Worm (Caenorhabditis elegans) whole organism, L4 larva: ENCODE measurements around the gene C56A3.8.

Experiments used
- F10B5.3 ChIP-seq: sonication (generic microtip); optimal IDR thresholded peaks from 2 replicates; lab custom pipeline; 2016; ENCODE audit warnings: mild to moderate bottlenecking, missing genetic modification characterization, missing compliant biosample characterization
- F26F4.8 ChIP-seq: fragments of 200-800 bp; sonication (Bioruptor generic); conservative IDR thresholded peaks from 2 replicates; pipeline ENCODE4 v1.3.6; 2022; ENCODE audit warnings: missing genetic modification characterization, missing compliant biosample characterization
- F44E2.7 ChIP-seq: fragments of 200-800 bp; sonication (Bioruptor generic); IDR thresholded peaks from 2 replicates; pipeline ENCODE4 v2.1.2; 2022; ENCODE audit warnings: missing genetic modification characterization, missing compliant biosample characterization
- F49E8.2 ChIP-seq: sonication (generic microtip); optimal IDR thresholded peaks from 2 replicates; lab custom pipeline; 2016; ENCODE audit warnings: missing compliant biosample characterization, mild to moderate bottlenecking, missing genetic modification characterization, borderline replicate concordance
- T20F7.1 ChIP-seq: fragments of 200-800 bp; sonication (Bioruptor generic); optimal IDR thresholded peaks from 2 replicates; lab custom pipeline; 2018; ENCODE audit warnings: mild to moderate bottlenecking, missing genetic modification characterization, missing compliant biosample characterization
- Y75B8A.6 ChIP-seq: fragments of 200-800 bp; sonication (Bioruptor generic); IDR thresholded peaks from 2 replicates; pipeline ENCODE4 v1.3.6; 2022; ENCODE audit warnings: missing genetic modification reagents, missing genetic modification characterization, missing compliant biosample characterization
- aly-2 ChIP-seq: sonication (generic microtip); optimal IDR thresholded peaks from 2 replicates; lab custom pipeline; 2018; ENCODE audit warnings: missing biosample characterization, missing genetic modification characterization
- arid-1 ChIP-seq: fragments of 200-800 bp; sonication (Bioruptor generic); conservative IDR thresholded peaks from 2 replicates; pipeline ENCODE4 v1.3.6; 2022; ENCODE audit warnings: missing genetic modification reagents, missing genetic modification characterization, missing compliant biosample characterization
- ces-1 ChIP-seq: fragments of 150-350 bp; sonication (generic microtip); optimal IDR thresholded peaks from 4 replicates; lab custom pipeline; 2014; ENCODE audit warnings: missing biosample characterization, missing genetic modification reagents, missing genetic modification characterization
- ctbp-1 ChIP-seq: fragments of 200-800 bp; sonication (Bioruptor generic); IDR thresholded peaks from 2 replicates; pipeline ENCODE4 v1.3.6; 2022; ENCODE audit warnings: missing genetic modification reagents, missing genetic modification characterization, missing compliant biosample characterization
- daf-12 ChIP-seq: fragments of 150-350 bp; optimal IDR thresholded peaks from 2 replicates; lab custom pipeline; 2014; ENCODE audit warnings: missing biosample characterization, missing genetic modification reagents, missing genetic modification characterization
- daf-19 ChIP-seq: fragments of 200-800 bp; sonication (Bioruptor generic); conservative IDR thresholded peaks from 2 replicates; pipeline ENCODE4 v1.3.6; 2022; ENCODE audit warnings: missing genetic modification characterization, missing compliant biosample characterization
- daf-8 ChIP-seq: fragments of 200-800 bp; sonication (Bioruptor generic); IDR thresholded peaks from 2 replicates; pipeline ENCODE4 v1.3.6; 2022; ENCODE audit warnings: missing genetic modification characterization, missing compliant biosample characterization
- dmd-8 ChIP-seq: fragments of 200-800 bp; sonication (Bioruptor generic); IDR thresholded peaks from 2 replicates; pipeline ENCODE4 v1.3.6; 2022; ENCODE audit warnings: missing genetic modification characterization, missing compliant biosample characterization
- dpl-1 ChIP-seq: fragments of 150-350 bp; optimal IDR thresholded peaks from 2 replicates; lab custom pipeline; 2014; ENCODE audit warnings: missing biosample characterization, missing genetic modification reagents, missing genetic modification characterization
- dve-1 ChIP-seq: sonication (generic microtip); optimal IDR thresholded peaks from 2 replicates; lab custom pipeline; 2017; ENCODE audit warnings: antibody characterized with exemption, mild to moderate bottlenecking, missing genetic modification characterization, missing compliant biosample characterization; ENCODE audit not compliant: insufficient read depth
- fos-1 ChIP-seq: fragments of 150-350 bp; optimal IDR thresholded peaks from 2 replicates; lab custom pipeline; 2014; ENCODE audit warnings: missing biosample characterization, missing genetic modification characterization
- hmg-1.1 ChIP-seq: fragments of 200-800 bp; sonication (Bioruptor generic); IDR thresholded peaks from 2 replicates; pipeline ENCODE4 v1.3.6; 2022; ENCODE audit warnings: missing genetic modification reagents, missing genetic modification characterization, missing compliant biosample characterization
- lim-7 ChIP-seq: fragments of 200-800 bp; sonication (Bioruptor generic); IDR thresholded peaks from 2 replicates; pipeline ENCODE4 v1.3.6; 2022; ENCODE audit warnings: missing genetic modification characterization, missing compliant biosample characterization
- lin-13 ChIP-seq: fragments of 150-350 bp; optimal IDR thresholded peaks from 2 replicates; lab custom pipeline; 2014; ENCODE audit warnings: missing biosample characterization, missing genetic modification reagents, missing genetic modification characterization
- lin-38 ChIP-seq: fragments of 200-800 bp; sonication (Bioruptor generic); IDR thresholded peaks from 2 replicates; pipeline ENCODE4 v1.3.6; 2022; ENCODE audit warnings: missing genetic modification reagents, missing genetic modification characterization, missing compliant biosample characterization
- lsy-2 ChIP-seq, 2 experiments: fragments of 150-350 bp in 1 of 2; sonication (generic microtip) in 1 of 2; optimal IDR thresholded peaks; 2 replicates each; lab custom pipeline; 2014 to 2017; ENCODE audit warnings: missing biosample characterization in 2 of 2, missing genetic modification characterization in 2 of 2
- mdt-29 ChIP-seq: fragments of 200-800 bp; sonication (Bioruptor generic); IDR thresholded peaks from 2 replicates; pipeline ENCODE4 v1.3.6; 2022; ENCODE audit warnings: missing genetic modification reagents, missing genetic modification characterization, missing compliant biosample characterization
- mes-2 ChIP-seq: sonication (generic microtip); optimal IDR thresholded peaks from 2 replicates; lab custom pipeline; 2016; ENCODE audit warnings: missing genotype, mild to moderate bottlenecking, missing genetic modification characterization, missing compliant biosample characterization; ENCODE audit not compliant: poor library complexity, severe bottlenecking
- mxl-3 ChIP-seq: fragments of 200-800 bp; sonication (Bioruptor generic); optimal IDR thresholded peaks from 2 replicates; lab custom pipeline; 2018; ENCODE audit warnings: mild to moderate bottlenecking, missing genetic modification characterization, missing compliant biosample characterization
- nhr-102 ChIP-seq: sonication (generic microtip); optimal IDR thresholded peaks from 2 replicates; lab custom pipeline; 2016; ENCODE audit warnings: mild to moderate bottlenecking, missing genetic modification characterization, moderate library complexity, missing compliant biosample characterization
- nhr-11 ChIP-seq: fragments of 150-350 bp; optimal IDR thresholded peaks from 2 replicates; lab custom pipeline; 2014; ENCODE audit warnings: missing biosample characterization, missing genetic modification characterization
- nhr-28 ChIP-seq: fragments of 150-350 bp; optimal IDR thresholded peaks from 2 replicates; lab custom pipeline; 2014; ENCODE audit warnings: missing biosample characterization, missing genetic modification characterization
- pha-4 ChIP-seq, 2 experiments: fragments of 150-350 bp in 1 of 2; fragments of 200-800 bp in 1 of 2; sonication (Bioruptor generic) in 1 of 2; IDR thresholded peaks in 1 of 2; optimal IDR thresholded peaks in 1 of 2; 2 replicates each; pipeline versions ENCODE4 v1.3.6 to Lab custom; 2014 to 2022; ENCODE audit warnings: missing genetic modification characterization in 2 of 2, missing genetic modification reagents in 2 of 2, missing biosample characterization in 1 of 2, missing compliant biosample characterization in 1 of 2
- skn-1 ChIP-seq: fragments of 150-350 bp; optimal IDR thresholded peaks from 2 replicates; lab custom pipeline; 2014; ENCODE audit warnings: missing biosample characterization, missing genetic modification characterization
- unc-39 ChIP-seq: sonication (generic microtip); optimal IDR thresholded peaks from 2 replicates; lab custom pipeline; 2017; ENCODE audit warnings: missing biosample characterization, missing genetic modification characterization
- unc-62 ChIP-seq, 3 experiments: fragments of 150-350 bp in 1 of 3; sonication (generic microtip); optimal IDR thresholded peaks in 2 of 3; peaks in 1 of 3; 1 replicate in 1 of 3; 2 replicates in 2 of 3; lab custom pipeline; 2014 to 2017; ENCODE audit warnings: missing biosample characterization in 3 of 3, missing genetic modification characterization in 3 of 3, missing genetic modification reagents in 3 of 3, missing genotype in 1 of 3
- zip-2 ChIP-seq: fragments of 150-350 bp; optimal IDR thresholded peaks from 2 replicates; lab custom pipeline; 2014; ENCODE audit warnings: missing biosample characterization, missing genetic modification characterization
- ztf-11 ChIP-seq: fragments of 150-350 bp; optimal IDR thresholded peaks from 2 replicates; lab custom pipeline; 2014; ENCODE audit warnings: missing biosample characterization, missing genetic modification characterization

C56A3.8 gene

DNA sequence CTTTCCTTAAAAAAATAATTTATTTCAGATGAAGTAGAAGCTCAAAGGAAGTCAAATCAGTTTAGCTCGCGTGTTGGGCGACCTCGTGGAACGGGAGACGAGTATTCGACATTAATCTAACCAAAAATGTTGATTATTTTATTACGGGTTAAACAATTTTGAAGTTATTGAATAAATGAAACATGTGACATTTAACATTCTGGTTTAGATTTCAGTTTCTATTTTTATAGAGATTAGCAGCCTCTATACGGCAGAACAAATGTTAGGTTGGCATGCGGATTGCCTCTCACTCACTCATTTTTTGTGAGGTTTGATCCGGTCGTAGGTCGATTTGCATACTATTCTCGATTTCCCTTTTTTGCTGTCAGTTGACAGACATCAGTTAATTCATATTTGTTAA lies 24.4 kb downstream of the C56A3.8 start, which contains the start of gene F53F4.1:
Gene F53F4.1, plus strand, starts transcription at position 301 of the 400 bp plus-strand sequence.
- TF ChIP-seq lim-7 (GFP tag; lab: Robert Waterston, UW) (no peak), ctbp-1 (no peak), daf-12 (no peak), mdt-29 (GFP tag; lab: Robert Waterston, UW) (no peak), unc-62 (GFP tag; optimal IDR thresholded peaks at IDR 0.05 in 1 of 2; lab: Kevin White, UChicago) (no peak), unc-62 (tag; optimal IDR thresholded peaks at IDR 0.05; lab: Kevin White, UChicago) (no peak), pha-4 (GFP tag; IDR thresholded peaks at IDR 0.05; lab: Robert Waterston, UW) (no peak), pha-4 (tag; optimal IDR thresholded peaks at IDR 0.05; lab: Kevin White, UChicago) (no peak), F26F4.8 (GFP tag; lab: Robert Waterston, UW) (no peak), daf-8 (GFP tag; lab: Robert Waterston, UW) (no peak), nhr-102 (tag; lab: Kevin White, UChicago) (no peak), mxl-3 (GFP tag; lab: Kevin White, UChicago) (no peak), nhr-28 (no peak), lin-13 (no peak)

DNA sequence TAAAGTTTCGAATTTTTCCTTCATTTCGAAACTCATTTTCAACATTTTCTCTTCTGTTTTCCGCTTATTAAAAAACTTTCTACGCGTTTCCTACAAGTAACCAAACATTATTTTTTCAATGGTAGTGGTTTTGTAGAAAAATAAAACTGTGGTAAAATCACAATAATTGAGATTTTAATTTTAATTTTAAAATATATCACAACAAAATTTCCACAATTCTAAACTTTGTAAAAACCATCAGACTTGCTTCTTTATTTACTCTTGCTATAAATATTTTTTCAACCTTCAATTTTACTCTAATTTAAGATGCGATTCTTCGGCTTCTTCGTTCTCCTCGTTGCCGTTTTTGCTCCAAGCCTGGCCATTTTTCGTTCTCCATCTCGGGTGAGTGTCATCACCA lies 27.8 kb downstream of the C56A3.8 start, which contains the start of gene F53F4.17:
Gene F53F4.17, plus strand, starts transcription at position 301 of the 400 bp plus-strand sequence.
- TF ChIP-seq hmg-1.1 = no peak
- no peak for TF ChIP-seq dve-1 (tag; lab: Kevin White, UChicago)
- TF ChIP-seq aly-2 = no peak
- TF ChIP-seq fos-1 (tag; lab: Kevin White, UChicago) = no peak
- TF ChIP-seq F10B5.3 (tag; lab: Kevin White, UChicago) = no peak
- TF ChIP-seq ces-1 (GFP tag; lab: Kevin White, UChicago) = no peak
- TF ChIP-seq skn-1 = no peak
- TF ChIP-seq lin-13 = no peak
- TF ChIP-seq F49E8.2 (tag; lab: Kevin White, UChicago) = no peak
- TF ChIP-seq F44E2.7 (GFP tag; lab: Robert Waterston, UW) = no peak
- no peak for TF ChIP-seq Y75B8A.6 (GFP tag; lab: Robert Waterston, UW)
- no peak for TF ChIP-seq ztf-11 (tag; lab: Kevin White, UChicago)
- TF ChIP-seq zip-2 (tag; lab: Kevin White, UChicago) = no peak
- no peak for TF ChIP-seq nhr-11
- TF ChIP-seq dmd-8 = no peak
- TF ChIP-seq nhr-102 (tag; lab: Kevin White, UChicago) = no peak

DNA sequence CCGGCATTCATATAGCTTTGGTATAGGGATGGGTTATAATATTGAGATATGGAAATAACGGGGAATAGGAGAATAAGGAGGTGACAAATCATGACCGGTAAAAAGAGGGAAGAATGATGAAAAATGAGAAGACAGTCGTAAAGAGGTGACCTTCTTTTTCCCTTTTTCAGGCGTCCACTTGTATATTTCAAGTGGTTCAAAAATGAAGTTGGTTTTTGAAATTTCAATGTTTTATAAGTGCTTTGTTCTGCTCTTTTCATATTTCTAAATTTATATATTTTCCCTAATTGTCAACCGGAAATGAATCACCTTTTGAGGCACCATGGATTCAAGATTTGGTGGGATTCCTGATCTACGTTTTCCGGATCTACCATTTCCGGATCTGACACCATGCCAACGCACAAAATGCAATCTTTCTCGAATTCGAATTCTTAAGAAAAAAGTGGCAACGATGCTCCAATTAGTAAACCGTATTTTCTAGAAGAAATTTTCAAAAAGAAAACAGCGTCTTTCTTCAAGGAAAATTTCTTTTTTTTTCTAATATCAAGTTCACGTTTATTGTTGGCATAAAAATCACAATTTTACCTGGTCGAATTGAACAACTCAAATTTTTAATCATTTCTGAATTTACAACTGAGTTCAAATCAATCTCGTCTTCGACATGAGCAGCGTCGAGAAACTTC lies 29.6 kb downstream of the C56A3.8 start, which contains the start of the genes F53F4.2 and F53F4.18:
Gene F53F4.2, minus strand, starts transcription at position 101 of the 683 bp plus-strand sequence.
Gene F53F4.18, plus strand, starts transcription at position 633 of the 683 bp plus-strand sequence.
- TF ChIP-seq arid-1 = no peak
- TF ChIP-seq lsy-2 (tag; optimal IDR thresholded peaks at IDR 0.05; lab: Kevin White, UChicago) = no peak

DNA sequence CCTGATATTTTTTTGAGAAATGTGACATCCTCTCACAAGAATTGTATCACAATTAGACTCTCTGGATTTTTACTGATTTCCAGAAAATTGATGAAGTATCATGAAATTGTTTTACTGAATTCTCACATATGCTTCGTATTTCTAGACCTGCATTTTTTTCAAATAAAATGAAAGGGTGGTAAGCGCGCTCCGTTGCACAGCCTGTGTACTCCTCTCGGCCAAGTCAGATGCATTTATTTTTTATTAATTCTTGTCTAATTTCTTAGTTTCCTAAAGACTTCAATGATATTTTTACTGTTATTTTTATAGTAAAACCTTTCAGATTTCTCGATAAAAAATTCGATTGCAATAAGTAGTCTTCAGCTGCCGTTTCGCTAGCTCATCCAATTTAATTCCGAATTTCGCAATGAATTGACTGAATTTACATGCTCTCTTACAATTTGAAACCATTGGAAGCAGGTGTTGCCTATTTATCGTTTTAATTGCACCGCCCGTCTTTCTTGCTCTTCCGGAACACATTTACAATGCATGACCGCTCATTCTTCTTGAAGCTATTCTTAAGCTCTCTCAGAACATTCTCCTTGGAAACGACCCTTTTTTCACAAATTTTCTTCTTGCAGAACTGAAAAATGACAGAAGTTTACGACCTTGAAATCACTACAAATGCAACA lies 31.6 kb downstream of the C56A3.8 start, which contains the start of gene tbcb-1:
Gene tbcb-1, plus strand, starts transcription at position 621 of the 671 bp plus-strand sequence.
- TF ChIP-seq unc-39 (tag; lab: Kevin White, UChicago) (no peak), daf-19 (GFP tag; lab: Robert Waterston, UW) (no peak), mes-2 (tag; lab: Kevin White, UChicago) (peak; percentile 82), ces-1 (GFP tag; lab: Kevin White, UChicago) (no peak), T20F7.1 (peak; percentile 46), lin-38 (GFP tag; lab: Robert Waterston, UW) (peak; percentile 93), dpl-1 (GFP tag; lab: Kevin White, UChicago) (peak; percentile 56), unc-62 (GFP tag; optimal IDR thresholded peaks at IDR 0.05 in 1 of 2; lab: Kevin White, UChicago) (peak in 1 of 2 experiments; percentile 53), unc-62 (tag; optimal IDR thresholded peaks at IDR 0.05; lab: Kevin White, UChicago) (no peak)
